Worm (Caenorhabditis elegans): ENCODE data around the gene tmem-132.

ce11 chrIII:2756260-2756659 is 39.8 kb upstream of the tmem-132 start, which contains the start of gene gldi-9:
- TF ChIP-seq ekl-4 (GFP tag; IDR thresholded peaks at IDR 0.05): no peak
- TF ChIP-seq D2030.7 (GFP tag; IDR thresholded peaks at IDR 0.05): no peak
- TF ChIP-seq madf-3 (GFP tag; IDR thresholded peaks at IDR 0.05): no peak
- no peak for TF ChIP-seq sea-2 (GFP tag; IDR thresholded peaks at IDR 0.05)
